Worm (Caenorhabditis elegans) whole organism, L1 larva: ENCODE data around the gene hpo-19.

Source experiments
- C16A3.4 ChIP-seq: fragments of 150-350 bp; optimal IDR thresholded peaks from 2 replicates; lab custom pipeline; 2014; ENCODE audit warnings: missing biosample characterization, missing genetic modification characterization
- C34B4.2 ChIP-seq: sonication (generic microtip); optimal IDR thresholded peaks from 2 replicates; lab custom pipeline; 2017; ENCODE audit warnings: mild to moderate bottlenecking, missing genetic modification characterization, missing compliant biosample characterization
- F16B12.6 ChIP-seq: fragments of 150-350 bp; optimal IDR thresholded peaks from 2 replicates; lab custom pipeline; 2014; ENCODE audit warnings: missing biosample characterization, missing genetic modification characterization
- Y116A8C.19 ChIP-seq: sonication (generic microtip); optimal IDR thresholded peaks from 2 replicates; lab custom pipeline; 2016; ENCODE audit warnings: missing compliant biosample characterization, missing genetic modification characterization, borderline replicate concordance
- aha-1 ChIP-seq: fragments of 150-350 bp; optimal IDR thresholded peaks from 2 replicates; lab custom pipeline; 2014; ENCODE audit warnings: missing biosample characterization, missing genetic modification characterization
- ceh-82 ChIP-seq, 3 experiments: fragments of 150-350 bp in 1 of 3; sonication (generic microtip) in 2 of 3; optimal IDR thresholded peaks; 2 replicates each; lab custom pipeline; 2014 to 2017; ENCODE audit warnings: missing biosample characterization in 3 of 3, missing genetic modification characterization in 3 of 3
- ceh-90 ChIP-seq: sonication (generic microtip); optimal IDR thresholded peaks from 2 replicates; lab custom pipeline; 2016; ENCODE audit warnings: missing genetic modification characterization, missing compliant biosample characterization
- ces-1 ChIP-seq: fragments of 150-350 bp; optimal IDR thresholded peaks from 2 replicates; lab custom pipeline; 2014; ENCODE audit warnings: missing biosample characterization, missing genetic modification reagents, missing genetic modification characterization
- dpl-1 ChIP-seq, 3 experiments: fragments of 150-350 bp in 2 of 3; sonication (generic microtip) in 1 of 3; optimal IDR thresholded peaks; 2 replicates each; lab custom pipeline; 2014 to 2017; ENCODE audit warnings: missing biosample characterization in 3 of 3, missing genetic modification characterization in 3 of 3, missing genetic modification reagents in 3 of 3
- efl-1 ChIP-seq, 4 experiments: fragments of 150-350 bp; optimal IDR thresholded peaks in 3 of 4; peaks in 1 of 4; 1 replicate in 1 of 4; 2 replicates in 3 of 4; lab custom pipeline; 2014; ENCODE audit warnings: missing biosample characterization in 2 of 4, missing genetic modification characterization in 2 of 4, missing genetic modification reagents in 2 of 4
- efl-3 ChIP-seq: fragments of 200-800 bp; sonication (Bioruptor generic); optimal IDR thresholded peaks from 2 replicates; lab custom pipeline; 2018; ENCODE audit warnings: mild to moderate bottlenecking, missing genetic modification characterization, missing compliant biosample characterization
- egl-13 ChIP-seq: sonication (generic microtip); optimal IDR thresholded peaks from 2 replicates; lab custom pipeline; 2016; ENCODE audit warnings: missing genotype, missing genetic modification reagents, missing genetic modification characterization, missing compliant biosample characterization
- elt-2 ChIP-seq: sonication (generic microtip); optimal IDR thresholded peaks from 2 replicates; lab custom pipeline; 2016; ENCODE audit warnings: missing genetic modification characterization, mild to moderate bottlenecking, inconsistent platforms, missing compliant biosample characterization, missing genetic modification reagents
- elt-3 ChIP-seq, 6 experiments: fragments of 150-350 bp in 1 of 6; sonication (generic microtip); optimal IDR thresholded peaks; 2 replicates each; lab custom pipeline; 2017 to 2018; ENCODE audit warnings: missing biosample characterization in 6 of 6, missing genetic modification characterization in 6 of 6, inconsistent platforms in 1 of 6
- fkh-10 ChIP-seq: sonication (generic microtip); optimal IDR thresholded peaks from 2 replicates; lab custom pipeline; 2017; ENCODE audit warnings: missing biosample characterization, missing genetic modification reagents, missing genetic modification characterization
- fkh-8 ChIP-seq: sonication (generic microtip); optimal IDR thresholded peaks from 2 replicates; lab custom pipeline; 2016; ENCODE audit warnings: mild to moderate bottlenecking, missing genetic modification characterization, missing compliant biosample characterization
- fos-1 ChIP-seq: fragments of 150-350 bp; optimal IDR thresholded peaks from 2 replicates; lab custom pipeline; 2014; ENCODE audit warnings: missing biosample characterization, missing genetic modification characterization
- grh-1 ChIP-seq: fragments of 200-800 bp; sonication (Bioruptor generic); IDR thresholded peaks from 2 replicates; pipeline ENCODE4 v1.3.6; 2022; ENCODE audit warnings: missing genetic modification reagents, missing genetic modification characterization, missing compliant biosample characterization
- irx-1 ChIP-seq: sonication (generic microtip); optimal IDR thresholded peaks from 2 replicates; lab custom pipeline; 2016; ENCODE audit warnings: missing genetic modification characterization, missing compliant biosample characterization
- isw-1 ChIP-seq: fragments of 200-800 bp; sonication (Bioruptor generic); IDR thresholded peaks from 2 replicates; pipeline ENCODE4 v1.3.6; 2022; ENCODE audit warnings: missing genetic modification characterization, missing compliant biosample characterization
- jun-1 ChIP-seq: fragments of 150-350 bp; optimal IDR thresholded peaks from 2 replicates; lab custom pipeline; 2014; ENCODE audit warnings: missing biosample characterization, missing genetic modification reagents, missing genetic modification characterization
- lin-13 ChIP-seq: fragments of 150-350 bp; optimal IDR thresholded peaks from 2 replicates; lab custom pipeline; 2014; ENCODE audit warnings: missing biosample characterization, missing genetic modification reagents, missing genetic modification characterization
- lin-14 ChIP-seq: fragments of 200-800 bp; sonication (Bioruptor generic); optimal IDR thresholded peaks from 2 replicates; lab custom pipeline; 2018; ENCODE audit warnings: mild to moderate bottlenecking, missing genetic modification characterization, moderate library complexity, missing compliant biosample characterization
- lir-3 ChIP-seq: sonication (generic microtip); optimal IDR thresholded peaks from 2 replicates; lab custom pipeline; 2016; ENCODE audit warnings: mild to moderate bottlenecking, missing genetic modification characterization, moderate library complexity, missing compliant biosample characterization; ENCODE audit not compliant: poor library complexity
- mab-9 ChIP-seq: fragments of 200-800 bp; sonication (Bioruptor generic); IDR thresholded peaks from 2 replicates; pipeline ENCODE4 v1.3.6; 2022; ENCODE audit warnings: missing genetic modification reagents, missing genetic modification characterization, missing compliant biosample characterization
- mdl-1 ChIP-seq, 2 experiments: fragments of 150-350 bp; optimal IDR thresholded peaks; 2 replicates each; lab custom pipeline; 2014 to 2017; ENCODE audit warnings: missing biosample characterization in 2 of 2, missing genetic modification characterization in 2 of 2, inconsistent platforms in 1 of 2
- mep-1 ChIP-seq: fragments of 150-350 bp; optimal IDR thresholded peaks from 2 replicates; lab custom pipeline; 2014; ENCODE audit warnings: missing biosample characterization, missing genetic modification characterization
- nhr-20 ChIP-seq: sonication (generic microtip); optimal IDR thresholded peaks from 2 replicates; lab custom pipeline; 2016; ENCODE audit warnings: mild to moderate bottlenecking, missing genetic modification characterization, missing compliant biosample characterization
- nhr-237 ChIP-seq: fragments of 150-350 bp; optimal IDR thresholded peaks from 2 replicates; lab custom pipeline; 2014; ENCODE audit warnings: missing biosample characterization, missing genetic modification characterization
- nhr-28 ChIP-seq: fragments of 150-350 bp; optimal IDR thresholded peaks from 2 replicates; lab custom pipeline; 2014; ENCODE audit warnings: missing biosample characterization, missing genetic modification characterization
- nhr-47 ChIP-seq: sonication (generic microtip); optimal IDR thresholded peaks from 2 replicates; lab custom pipeline; 2016; ENCODE audit warnings: mild to moderate bottlenecking, missing genetic modification characterization, moderate library complexity, missing compliant biosample characterization
- nhr-71 ChIP-seq: sonication (generic microtip); optimal IDR thresholded peaks from 2 replicates; lab custom pipeline; 2016; ENCODE audit warnings: mild to moderate bottlenecking, missing genetic modification characterization, moderate library complexity, missing compliant biosample characterization
- nhr-76 ChIP-seq: sonication (generic microtip); optimal IDR thresholded peaks from 2 replicates; lab custom pipeline; 2017; ENCODE audit warnings: missing biosample characterization, missing genetic modification characterization
- nhr-85 ChIP-seq: sonication (generic microtip); peaks from one replicate; lab custom pipeline; 2016; ENCODE audit warnings: missing genetic modification characterization, inconsistent platforms, missing compliant biosample characterization
- nhr-90 ChIP-seq: sonication (generic microtip); optimal IDR thresholded peaks from 2 replicates; lab custom pipeline; 2016; ENCODE audit warnings: mild to moderate bottlenecking, missing genetic modification characterization, missing compliant biosample characterization; ENCODE audit not compliant: poor library complexity
- rnt-1 ChIP-seq: sonication (generic microtip); optimal IDR thresholded peaks from 2 replicates; lab custom pipeline; 2016; ENCODE audit warnings: mild to moderate bottlenecking, missing genetic modification characterization, moderate library complexity, missing compliant biosample characterization
- skn-1 ChIP-seq: fragments of 150-350 bp; optimal IDR thresholded peaks from 2 replicates; lab custom pipeline; 2014; ENCODE audit warnings: missing biosample characterization, missing genetic modification characterization
- sptf-1 ChIP-seq: fragments of 150-350 bp; optimal IDR thresholded peaks from 2 replicates; lab custom pipeline; 2014; ENCODE audit warnings: missing biosample characterization, missing genetic modification characterization
- sup-37 ChIP-seq: fragments of 200-800 bp; sonication (Bioruptor generic); optimal IDR thresholded peaks from 2 replicates; lab custom pipeline; 2018; ENCODE audit warnings: mild to moderate bottlenecking, missing genetic modification characterization, missing compliant biosample characterization
- swsn-7 ChIP-seq: sonication (generic microtip); optimal IDR thresholded peaks from 2 replicates; lab custom pipeline; 2016; ENCODE audit warnings: missing genetic modification characterization, missing compliant biosample characterization
- unc-130 ChIP-seq: fragments of 150-350 bp; optimal IDR thresholded peaks from 2 replicates; lab custom pipeline; 2017; ENCODE audit warnings: missing biosample characterization, missing genetic modification characterization, inconsistent platforms
- unc-30 ChIP-seq: sonication (generic microtip); optimal IDR thresholded peaks from 2 replicates; lab custom pipeline; 2017; ENCODE audit warnings: missing biosample characterization, missing genetic modification characterization
- unc-86 ChIP-seq: sonication (generic microtip); optimal IDR thresholded peaks from 2 replicates; lab custom pipeline; 2016; ENCODE audit warnings: missing genetic modification characterization, missing compliant biosample characterization
- unc-98 ChIP-seq: fragments of 200-800 bp; sonication (Bioruptor generic); IDR thresholded peaks from 2 replicates; pipeline ENCODE4 v1.3.6; 2022; ENCODE audit warnings: missing genetic modification characterization, missing compliant biosample characterization
- xbp-1 ChIP-seq: sonication (generic microtip); optimal IDR thresholded peaks from 2 replicates; lab custom pipeline; 2016; ENCODE audit warnings: missing genetic modification characterization, missing compliant biosample characterization
- zag-1 ChIP-seq: fragments of 150-350 bp; optimal IDR thresholded peaks from 2 replicates; lab custom pipeline; 2014; ENCODE audit warnings: missing biosample characterization, missing genetic modification characterization

Gene hpo-19

ce11 chrV:6430526-6431371 is 5.7 kb upstream of the hpo-19 start (continued):
- TF ChIP-seq nhr-47 (tag; lab: Kevin White, UChicago) = no peak
- no peak for TF ChIP-seq unc-130
- no peak for TF ChIP-seq Y116A8C.19
- no peak for TF ChIP-seq xbp-1 (tag; lab: Kevin White, UChicago)
- TF ChIP-seq irx-1 (tag; lab: Kevin White, UChicago) = no peak
- TF ChIP-seq elt-3 (tag; optimal IDR thresholded peaks at IDR 0.05; lab: Kevin White, UChicago) = peak in 2 of 6 experiments; percentile 3 to 24
- TF ChIP-seq unc-98 = no peak
- TF ChIP-seq nhr-76 (tag; lab: Kevin White, UChicago) = no peak
- TF ChIP-seq mep-1 (tag; lab: Kevin White, UChicago) = no peak
- no peak for TF ChIP-seq F16B12.6 (tag; lab: Kevin White, UChicago)
- peak; percentile 15 for TF ChIP-seq rnt-1 (tag; lab: Kevin White, UChicago)
- TF ChIP-seq sptf-1 (tag; lab: Kevin White, UChicago) = no peak
- no peak for TF ChIP-seq swsn-7 (tag; lab: Kevin White, UChicago)
- TF ChIP-seq lir-3 = no peak
- no peak for TF ChIP-seq mab-9 (GFP tag; lab: Robert Waterston, UW)
- no peak for TF ChIP-seq ceh-90 (tag; lab: Kevin White, UChicago)
- no peak for TF ChIP-seq efl-1 (optimal IDR thresholded peaks at IDR 0.05; lab: Kevin White, UChicago)
- TF ChIP-seq efl-1 (GFP tag; optimal IDR thresholded peaks at IDR 0.05 in 1 of 2; lab: Kevin White, UChicago) = peak in 1 of 2 experiments; percentile 16
- no peak for TF ChIP-seq fkh-10 (GFP tag; lab: Kevin White, UChicago)
- TF ChIP-seq nhr-71 = peak; percentile 27
- no peak for TF ChIP-seq sup-37 (GFP tag; lab: Kevin White, UChicago)
- no peak for TF ChIP-seq unc-86 (tag; lab: Kevin White, UChicago)
- no peak for TF ChIP-seq zag-1 (tag; lab: Kevin White, UChicago)
- no peak for TF ChIP-seq dpl-1 (GFP tag; optimal IDR thresholded peaks at IDR 0.05; lab: Kevin White, UChicago)
- TF ChIP-seq ceh-82 (tag; optimal IDR thresholded peaks at IDR 0.05; lab: Kevin White, UChicago) = no peak
- TF ChIP-seq C34B4.2 = no peak
- peak; percentile 33 for TF ChIP-seq nhr-90 (tag; lab: Kevin White, UChicago)
- no peak for TF ChIP-seq grh-1
- no peak for TF ChIP-seq elt-2
- TF ChIP-seq unc-30 (tag; lab: Kevin White, UChicago) = no peak
- TF ChIP-seq ces-1 (GFP tag; lab: Kevin White, UChicago) = no peak
- no peak for TF ChIP-seq nhr-237 (tag; lab: Kevin White, UChicago)
- TF ChIP-seq egl-13 = no peak

DNA sequence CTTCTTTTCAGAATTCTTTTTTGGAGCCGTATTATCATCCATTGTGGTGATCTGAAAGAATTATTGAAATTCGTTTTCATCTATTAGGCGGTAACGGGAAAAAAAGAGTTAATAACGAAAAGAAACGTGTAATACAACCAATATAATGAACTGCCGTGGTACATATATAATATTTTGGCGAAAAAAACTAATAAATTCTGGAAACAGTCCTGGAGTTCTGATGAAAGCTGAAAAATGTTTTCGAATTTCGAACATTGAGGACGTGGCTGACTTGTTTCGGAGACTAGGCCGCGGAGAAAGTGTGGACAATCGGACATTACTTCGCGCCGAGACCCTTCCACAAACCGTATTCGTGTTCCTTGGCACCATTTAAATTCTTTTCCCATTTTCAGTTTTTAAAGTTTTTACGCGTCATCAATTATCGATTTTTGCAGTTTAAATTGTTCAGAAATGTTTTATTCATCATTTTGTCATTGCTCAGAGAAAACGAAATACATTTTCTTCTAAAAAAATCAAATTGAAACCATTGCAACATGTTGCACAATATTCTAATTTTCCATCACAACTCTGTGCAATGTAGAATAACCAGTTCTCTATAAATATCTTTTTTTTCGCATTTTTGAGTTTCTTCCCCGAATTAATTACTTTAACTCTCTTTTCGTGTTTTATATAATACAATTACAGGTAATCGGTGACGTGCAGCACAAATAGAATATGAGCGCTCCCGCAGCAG is 2.8 kb upstream of the hpo-19 start, which contains the start of the genes gad-1 and erfa-1:
Gene gad-1, minus strand, starts transcription at position 51 of the 733 bp plus-strand sequence.
Gene erfa-1, plus strand, starts transcription at position 683 of the 733 bp plus-strand sequence.
- TF ChIP-seq xbp-1 (tag; lab: Kevin White, UChicago) = peak; percentile 38
- peak; percentile 69 for TF ChIP-seq lin-14
- no peak for TF ChIP-seq nhr-237 (tag; lab: Kevin White, UChicago)
- peak in 1 of 3 experiments; percentile 80 for TF ChIP-seq ceh-82 (tag; optimal IDR thresholded peaks at IDR 0.05; lab: Kevin White, UChicago)
- peak; percentile 61 to 71 (median 62) for TF ChIP-seq dpl-1 (GFP tag; optimal IDR thresholded peaks at IDR 0.05; lab: Kevin White, UChicago)
- TF ChIP-seq mdl-1 (tag; optimal IDR thresholded peaks at IDR 0.05; lab: Kevin White, UChicago) = peak in 1 of 2 experiments; percentile 32
- peak; percentile 76 for TF ChIP-seq ceh-90 (tag; lab: Kevin White, UChicago)
- TF ChIP-seq nhr-85 (tag; lab: Kevin White, UChicago) = peak; percentile 74
- TF ChIP-seq fkh-8 (tag; lab: Kevin White, UChicago) = peak; percentile 44
- peak; percentile 30 for TF ChIP-seq lin-13 (GFP tag; lab: Kevin White, UChicago)
- TF ChIP-seq nhr-90 (tag; lab: Kevin White, UChicago) = peak; percentile 6
- TF ChIP-seq nhr-47 (tag; lab: Kevin White, UChicago) = peak; percentile 63
- no peak for TF ChIP-seq efl-3
- no peak for TF ChIP-seq aha-1 (tag; lab: Kevin White, UChicago)
- peak; percentile 72 for TF ChIP-seq C16A3.4
- TF ChIP-seq swsn-7 (tag; lab: Kevin White, UChicago) = peak; percentile 36
- no peak for TF ChIP-seq fos-1 (tag; lab: Kevin White, UChicago)
- TF ChIP-seq F16B12.6 (tag; lab: Kevin White, UChicago) = peak; percentile 56
- TF ChIP-seq skn-1 (tag; lab: Kevin White, UChicago) = peak; percentile 66
- TF ChIP-seq jun-1 (tag; lab: Kevin White, UChicago) = no peak
- no peak for TF ChIP-seq ces-1 (GFP tag; lab: Kevin White, UChicago)
- TF ChIP-seq efl-1 (optimal IDR thresholded peaks at IDR 0.05; lab: Kevin White, UChicago) = peak; percentile 67 to 78
- TF ChIP-seq efl-1 (GFP tag; optimal IDR thresholded peaks at IDR 0.05 in 1 of 2; lab: Kevin White, UChicago) = peak; percentile 67 to 82
- TF ChIP-seq sup-37 (GFP tag; lab: Kevin White, UChicago) = no peak
- peak; percentile 41 for TF ChIP-seq isw-1 (GFP tag; lab: Robert Waterston, UW)
- TF ChIP-seq sptf-1 (tag; lab: Kevin White, UChicago) = no peak
- TF ChIP-seq nhr-28 (tag; lab: Kevin White, UChicago) = no peak
- TF ChIP-seq lir-3 = peak; percentile 69
- peak; percentile 68 for TF ChIP-seq nhr-20 (tag; lab: Kevin White, UChicago)
